Fruit fly (Drosophila melanogaster): ENCODE data around the gene CG11858.

- TF ChIP-seq cyc (GFP tag; optimal IDR thresholded peaks at IDR 0.05): no peak
- no peak for TF ChIP-seq CG8632 (GFP tag; optimal IDR thresholded peaks at IDR 0.05)
- no peak for TF ChIP-seq CG8319 (GFP tag; optimal IDR thresholded peaks at IDR 0.05)
- TF ChIP-seq CG15336 (GFP tag; IDR thresholded peaks at IDR 0.05): no peak
- TF ChIP-seq fd59A (GFP tag; optimal IDR thresholded peaks at IDR 0.05): no peak
- TF ChIP-seq topi (GFP tag; optimal IDR thresholded peaks at IDR 0.05): no peak
- TF ChIP-seq CG10669 (GFP tag; optimal IDR thresholded peaks at IDR 0.05): no peak
- no peak for TF ChIP-seq CG3919 (GFP tag; optimal IDR thresholded peaks at IDR 0.05)
- TF ChIP-seq ss (GFP tag; optimal IDR thresholded peaks at IDR 0.05): peak in 1 of 2 experiments; percentile 0
- TF ChIP-seq CG4318 (GFP tag; optimal IDR thresholded peaks at IDR 0.05): no peak
- no peak for TF ChIP-seq CG7368 (GFP tag; optimal IDR thresholded peaks at IDR 0.05)
Measured at dm6 chr3R:25237314-25237713, 25.2 kb upstream of the CG11858 start, which contains the start of gene Jhbp7.
